Worm (Caenorhabditis elegans): Measurements from ENCODE around the gene H28G03.3.

H28G03.3 gene

ce11 chrX:5199245-5199644 lies 26.9 kb downstream of the H28G03.3 start:
- TF ChIP-seq K09A11.1 (tag; optimal IDR thresholded peaks at IDR 0.05; ENCODE audit: insufficient read depth) (no peak), mec-3 (tag; optimal IDR thresholded peaks at IDR 0.05; ENCODE audit: borderline replicate concordance) (no peak), tbx-7 (tag; optimal IDR thresholded peaks at IDR 0.05) (no peak), madf-2 (tag; optimal IDR thresholded peaks at IDR 0.05) (no peak), hlh-13 (GFP tag; optimal IDR thresholded peaks at IDR 0.05) (no peak), fkh-6 (tag; optimal IDR thresholded peaks at IDR 0.05) (no peak), unc-3 (GFP tag; conservative IDR thresholded peaks at IDR 0.05) (no peak), unc-3 (tag; optimal IDR thresholded peaks at IDR 0.05) (no peak)

ce11 chrX:5197440-5197839 lies 28.7 kb downstream of the H28G03.3 start:
- TF ChIP-seq unc-42 (tag; optimal IDR thresholded peaks at IDR 0.05) (no peak), ceh-22 (tag; optimal IDR thresholded peaks at IDR 0.05) (no peak), hlh-30 (tag; optimal IDR thresholded peaks at IDR 0.05; ENCODE audit: insufficient read depth) (no peak), npax-4 (tag; optimal IDR thresholded peaks at IDR 0.05) (no peak), dve-1 (tag; optimal IDR thresholded peaks at IDR 0.05) (no peak), ama-1 (optimal IDR thresholded peaks at IDR 0.05) (no peak), T23F11.4 (GFP tag; optimal IDR thresholded peaks at IDR 0.05) (no peak), hlh-8 (tag; optimal IDR thresholded peaks at IDR 0.05) (no peak), pax-1 (tag; optimal IDR thresholded peaks at IDR 0.05) (no peak), hlh-13 (GFP tag; optimal IDR thresholded peaks at IDR 0.05) (no peak), ceh-9 (tag; optimal IDR thresholded peaks at IDR 0.05) (no peak), che-1 (tag; optimal IDR thresholded peaks at IDR 0.05) (no peak), elt-2 (tag; optimal IDR thresholded peaks at IDR 0.05) (no peak), pros-1 (tag; optimal IDR thresholded peaks at IDR 0.05) (no peak), unc-3 (GFP tag; conservative IDR thresholded peaks at IDR 0.05) (no peak), unc-3 (tag; optimal IDR thresholded peaks at IDR 0.05) (no peak)

ce11 chrX:5195462-5196160 lies 30.6 kb downstream of the H28G03.3 start, which contains the start of gene pqn-62:
Gene pqn-62, plus strand, starts transcription at chrX:5196110.
- TF ChIP-seq nfya-1 (tag; optimal IDR thresholded peaks at IDR 0.05) (peak; percentile 22), sox-2 (GFP tag; IDR thresholded peaks at IDR 0.05) (no peak), dmd-4 (tag; optimal IDR thresholded peaks at IDR 0.05; ENCODE audit: borderline replicate concordance) (no peak), ceh-19 (GFP tag; optimal IDR thresholded peaks at IDR 0.05) (no peak), ceh-14 (tag; optimal IDR thresholded peaks at IDR 0.05) (no peak), ceh-30 (tag; optimal IDR thresholded peaks at IDR 0.05) (no peak), unc-55 (GFP tag; optimal IDR thresholded peaks at IDR 0.05) (peak; percentile 51), ceh-18 (tag; optimal IDR thresholded peaks at IDR 0.05) (peak; percentile 70), sdc-2 (tag; optimal IDR thresholded peaks at IDR 0.05) (no peak), ceh-2 (tag; optimal IDR thresholded peaks at IDR 0.05) (no peak), ama-1 (optimal IDR thresholded peaks at IDR 0.05) (no peak), lin-11 (tag; optimal IDR thresholded peaks at IDR 0.05) (no peak), rnt-1 (tag; optimal IDR thresholded peaks at IDR 0.05) (peak; percentile 60), ceh-48 (tag; optimal IDR thresholded peaks at IDR 0.05) (no peak), ceh-34 (tag; optimal IDR thresholded peaks at IDR 0.05) (peak; percentile 17)

- no peak for TF ChIP-seq pag-3 (tag; optimal IDR thresholded peaks at IDR 0.05; ENCODE audit: borderline replicate concordance)
- peak; percentile 23 for TF ChIP-seq ceh-18 (tag; optimal IDR thresholded peaks at IDR 0.05)
- no peak for TF ChIP-seq nhr-232 (tag; optimal IDR thresholded peaks at IDR 0.05)
- TF ChIP-seq C08G9.2 (tag; optimal IDR thresholded peaks at IDR 0.05), result no peak
- TF ChIP-seq hlh-8 (tag; optimal IDR thresholded peaks at IDR 0.05), result peak; percentile 17
These were observed 32.8 kb downstream of the H28G03.3 start for ce11 chrX:5193402-5193801.

Data from whole organism, late embryonic.